Worm (Caenorhabditis elegans): Measurements from ENCODE around the gene F54C9.9.

DNA sequence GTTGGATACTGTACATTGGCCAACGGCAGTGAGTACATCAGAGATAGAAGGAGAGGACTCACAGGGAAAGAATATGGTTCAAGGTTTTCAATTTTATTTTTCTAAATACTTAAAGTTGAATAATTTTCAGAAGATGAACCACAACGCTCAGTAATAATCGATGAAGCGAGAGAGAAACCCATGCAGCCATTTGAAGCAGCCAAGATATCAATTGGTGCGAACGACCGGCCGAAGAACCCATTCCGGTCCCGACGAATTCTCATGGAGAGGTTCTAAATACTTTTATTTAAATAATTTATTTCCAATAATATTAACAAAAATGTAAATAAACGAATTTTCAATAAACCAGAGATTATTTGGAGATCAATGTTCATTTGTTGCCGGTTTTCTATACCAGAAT, 22.3 kb downstream of the F54C9.9 start, which contains the start of gene pigg-1:
- TF ChIP-seq him-1 (tag; optimal IDR thresholded peaks at IDR 0.05), result no peak
- no peak for TF ChIP-seq W03F9.2 (tag; optimal IDR thresholded peaks at IDR 0.05)
